Fruit fly (Drosophila melanogaster) whole organism, embryonic: ENCODE data around the gene CG6901.

ENCODE experiments used
- Abd-B ChIP-seq: fragments of 200-800 bp; sonication (Bioruptor generic); optimal IDR thresholded peaks from 2 replicates; lab custom pipeline; 2018; ENCODE audit warnings: missing biosample characterization, mild to moderate bottlenecking, missing genetic modification characterization, moderate library complexity
- Aef1 ChIP-seq: fragments of 200-800 bp; sonication (Bioruptor generic); IDR thresholded peaks from 3 replicates; pipeline ENCODE4 v1.3.6; 2022; ENCODE audit warnings: missing biosample characterization, missing genetic modification characterization
- CG10366 ChIP-seq: fragments of 200-800 bp; sonication (Bioruptor generic); IDR thresholded peaks from 2 replicates; pipeline ENCODE4 v1.3.6; 2022; ENCODE audit warnings: missing biosample characterization, missing genetic modification characterization
- CG12744 ChIP-seq: fragments of 200-800 bp; sonication (Bioruptor generic); optimal IDR thresholded peaks from 2 replicates; lab custom pipeline; 2016; ENCODE audit warnings: missing biosample characterization, missing genetic modification characterization
- CG12942 ChIP-seq: fragments of 200-800 bp; sonication (Bioruptor generic); optimal IDR thresholded peaks from 3 replicates; lab custom pipeline; 2016; ENCODE audit warnings: missing biosample characterization, missing genetic modification characterization
- CG1529 ChIP-seq: fragments of 200-800 bp; sonication (Bioruptor generic); optimal IDR thresholded peaks from 3 replicates; lab custom pipeline; 2018; ENCODE audit warnings: missing biosample characterization, missing genetic modification characterization
- CG16813 ChIP-seq: fragments of 200-800 bp; sonication (Bioruptor generic); IDR thresholded peaks from 3 replicates; pipeline ENCODE4 v1.3.6; 2022; ENCODE audit warnings: missing biosample characterization, missing genetic modification characterization; ENCODE audit not compliant: partially characterized antibody
- CG16863 ChIP-seq: fragments of 200-800 bp; sonication (Bioruptor generic); optimal IDR thresholded peaks from 3 replicates; lab custom pipeline; 2016; ENCODE audit warnings: missing biosample characterization, missing genetic modification characterization
- CG17385 ChIP-seq: fragments of 200-800 bp; sonication (Bioruptor generic); optimal IDR thresholded peaks from 3 replicates; lab custom pipeline; 2018; ENCODE audit warnings: missing biosample characterization, mild to moderate bottlenecking, missing genetic modification characterization
- CG18262 ChIP-seq: fragments of 200-800 bp; optimal IDR thresholded peaks from 3 replicates; lab custom pipeline; 2019; ENCODE audit warnings: missing biosample characterization, mild to moderate bottlenecking, missing genetic modification characterization, moderate library complexity
- CG18476 ChIP-seq: fragments of 200-800 bp; sonication (Bioruptor generic); optimal IDR thresholded peaks from 2 replicates; lab custom pipeline; 2016; ENCODE audit warnings: missing biosample characterization, mild to moderate bottlenecking, missing genetic modification characterization
- CG2889 ChIP-seq: fragments of 200-800 bp; sonication (Bioruptor generic); IDR thresholded peaks from 3 replicates; pipeline ENCODE4 v1.3.6; 2022; ENCODE audit warnings: missing biosample characterization, missing genetic modification characterization
- CG30403 ChIP-seq: fragments of 200-800 bp; sonication (Bioruptor generic); optimal IDR thresholded peaks from 3 replicates; lab custom pipeline; 2016; ENCODE audit warnings: missing biosample characterization, missing genetic modification characterization
- CG3281 ChIP-seq: fragments of 200-800 bp; sonication (Bioruptor generic); optimal IDR thresholded peaks from 3 replicates; lab custom pipeline; 2017; ENCODE audit warnings: missing biosample characterization, mild to moderate bottlenecking, missing genetic modification characterization
- CG4328 ChIP-seq: fragments of 200-800 bp; sonication (Bioruptor generic); optimal IDR thresholded peaks from 3 replicates; lab custom pipeline; 2017; ENCODE audit warnings: missing biosample characterization, missing genetic modification reagents, missing genetic modification characterization
- CG4730 ChIP-seq: fragments of 200-800 bp; sonication (Bioruptor generic); IDR thresholded peaks from 2 replicates; pipeline ENCODE4 v1.3.6; 2022; ENCODE audit warnings: missing biosample characterization, missing genetic modification characterization
- CG5953 ChIP-seq: fragments of 200-800 bp; sonication (Bioruptor generic); IDR thresholded peaks from 2 replicates; pipeline ENCODE4 v1.3.6; 2022; ENCODE audit warnings: missing biosample characterization, missing genetic modification characterization
- CG6654 ChIP-seq: fragments of 200-800 bp; sonication (Bioruptor generic); optimal IDR thresholded peaks from 2 replicates; lab custom pipeline; 2017; ENCODE audit warnings: missing biosample characterization, mild to moderate bottlenecking, missing genetic modification characterization
- CG8924 ChIP-seq: fragments of 200-800 bp; optimal IDR thresholded peaks from 3 replicates; lab custom pipeline; 2019; ENCODE audit warnings: missing biosample characterization, mild to moderate bottlenecking, missing genetic modification characterization, moderate library complexity
- Chrac-16 ChIP-seq: fragments of 200-800 bp; sonication (Bioruptor generic); optimal IDR thresholded peaks from 3 replicates; lab custom pipeline; 2016; ENCODE audit warnings: missing biosample characterization, missing genetic modification characterization
- Dip2 ChIP-seq: fragments of 200-800 bp; sonication (Bioruptor generic); IDR thresholded peaks from 2 replicates; pipeline ENCODE4 v1.3.6; 2022; ENCODE audit warnings: missing biosample characterization, missing genetic modification characterization
- Med ChIP-seq: fragments of 200-800 bp; sonication (Bioruptor generic); peaks from one replicate; lab custom pipeline; 2016; ENCODE audit warnings: missing biosample characterization, missing genetic modification characterization, mild to moderate bottlenecking, inconsistent platforms, moderate library complexity
- Opbp ChIP-seq: fragments of 200-800 bp; sonication (Bioruptor generic); IDR thresholded peaks from 3 replicates; pipeline ENCODE4 v1.3.6; 2022; ENCODE audit warnings: missing biosample characterization, missing genetic modification characterization; ENCODE audit not compliant: partially characterized antibody
- Pdp1 ChIP-seq, 2 experiments: fragments of 200-800 bp; sonication (Bioruptor generic); optimal IDR thresholded peaks; 3 replicates each; lab custom pipeline; 2016; ENCODE audit warnings: missing biosample characterization in 2 of 2, missing genetic modification characterization in 2 of 2, mild to moderate bottlenecking in 1 of 2, moderate library complexity in 1 of 2
- Stat92E ChIP-seq, 3 experiments: fragments of >200 bp in 2 of 3; fragments of 200-800 bp in 1 of 3; sonication (Bioruptor generic) in 1 of 3; optimal IDR thresholded peaks; 2 replicates each; lab custom pipeline; 2017 to 2019; ENCODE audit warnings: missing biosample characterization in 3 of 3, missing genetic modification characterization in 3 of 3, mild to moderate bottlenecking in 1 of 3, moderate library complexity in 1 of 3
- YL-1 ChIP-seq: fragments of 200-800 bp; sonication (Bioruptor generic); optimal IDR thresholded peaks from 3 replicates; lab custom pipeline; 2017; ENCODE audit warnings: missing biosample characterization, mild to moderate bottlenecking, missing genetic modification characterization
- ac ChIP-seq: fragments of 200-800 bp; sonication (Bioruptor generic); optimal IDR thresholded peaks from 3 replicates; lab custom pipeline; 2017; ENCODE audit warnings: missing biosample characterization, mild to moderate bottlenecking, missing genetic modification characterization
- al ChIP-seq: fragments of 200-800 bp; sonication (Bioruptor generic); IDR thresholded peaks from 2 replicates; pipeline ENCODE4 v1.3.6; 2022; ENCODE audit warnings: missing biosample characterization, missing genetic modification characterization
- cato ChIP-seq: fragments of 200-800 bp; sonication (Bioruptor generic); optimal IDR thresholded peaks from 2 replicates; lab custom pipeline; 2016; ENCODE audit warnings: missing biosample characterization, missing genetic modification characterization, borderline replicate concordance
- chif ChIP-seq, 2 experiments: fragments of 200-800 bp; sonication (Bioruptor generic); optimal IDR thresholded peaks; 3 replicates each; lab custom pipeline; 2016; ENCODE audit warnings: missing biosample characterization in 2 of 2, missing genetic modification characterization in 2 of 2
- corto ChIP-seq: fragments of 200-800 bp; sonication (Bioruptor generic); optimal IDR thresholded peaks from 2 replicates; lab custom pipeline; 2016; ENCODE audit warnings: missing biosample characterization, mild to moderate bottlenecking, missing genetic modification characterization, moderate library complexity
- disco-r ChIP-seq: fragments of 200-800 bp; sonication (Bioruptor generic); optimal IDR thresholded peaks from 2 replicates; lab custom pipeline; 2016; ENCODE audit warnings: missing biosample characterization, missing genetic modification characterization
- dm ChIP-seq: fragments of 200-800 bp; sonication (Bioruptor generic); optimal IDR thresholded peaks from 3 replicates; lab custom pipeline; 2016; ENCODE audit warnings: missing biosample characterization, missing genetic modification characterization
- dmrt11E ChIP-seq: fragments of 200-800 bp; sonication (Bioruptor generic); optimal IDR thresholded peaks from 3 replicates; lab custom pipeline; 2018; ENCODE audit warnings: missing biosample characterization, mild to moderate bottlenecking, missing genetic modification characterization, moderate library complexity
- en ChIP-seq: fragments of 200-800 bp; sonication (Bioruptor generic); optimal IDR thresholded peaks from 2 replicates; lab custom pipeline; 2016; ENCODE audit warnings: missing biosample characterization, missing genetic modification characterization
- gfzf ChIP-seq: fragments of 200-800 bp; sonication (Bioruptor generic); optimal IDR thresholded peaks from 2 replicates; lab custom pipeline; 2016; ENCODE audit warnings: missing biosample characterization, mild to moderate bottlenecking, missing genetic modification characterization, moderate library complexity
- ind ChIP-seq: fragments of 200-800 bp; sonication (Bioruptor generic); optimal IDR thresholded peaks from 3 replicates; lab custom pipeline; 2016; ENCODE audit warnings: missing biosample characterization, missing genetic modification characterization
- jumu ChIP-seq: fragments of 200-800 bp; sonication (Bioruptor generic); optimal IDR thresholded peaks from 3 replicates; lab custom pipeline; 2016; ENCODE audit warnings: missing biosample characterization, missing genetic modification characterization
- ken ChIP-seq: fragments of 200-800 bp; sonication (Bioruptor generic); IDR thresholded peaks from 3 replicates; pipeline ENCODE4 v1.3.6; 2022; ENCODE audit warnings: missing biosample characterization, missing genetic modification characterization
- lmd ChIP-seq: fragments of 200-800 bp; sonication (Bioruptor generic); IDR thresholded peaks from 2 replicates; pipeline ENCODE4 v1.3.6; 2022; ENCODE audit warnings: missing biosample characterization, missing genetic modification characterization
- nerfin-1 ChIP-seq: fragments of 200-800 bp; sonication (Bioruptor generic); optimal IDR thresholded peaks from 3 replicates; lab custom pipeline; 2019; ENCODE audit warnings: missing biosample characterization, mild to moderate bottlenecking, missing genetic modification characterization, moderate library complexity
- p53 ChIP-seq: fragments of 200-800 bp; sonication (Bioruptor generic); optimal IDR thresholded peaks from 2 replicates; lab custom pipeline; 2016; ENCODE audit warnings: missing biosample characterization, missing genetic modification characterization
- peb ChIP-seq: fragments of 200-800 bp; sonication (Bioruptor generic); IDR thresholded peaks from 2 replicates; pipeline ENCODE4 v1.3.6; 2022; ENCODE audit warnings: missing biosample characterization, missing genetic modification characterization
- pnt ChIP-seq: fragments of 200-800 bp; sonication (Bioruptor generic); optimal IDR thresholded peaks from 3 replicates; lab custom pipeline; 2016; ENCODE audit warnings: missing biosample characterization, missing genetic modification characterization
- pros ChIP-seq: fragments of 200-800 bp; sonication (Bioruptor generic); optimal IDR thresholded peaks from 3 replicates; lab custom pipeline; 2019; ENCODE audit warnings: missing biosample characterization, mild to moderate bottlenecking, missing genetic modification characterization, moderate library complexity
- schlank ChIP-seq: fragments of 200-800 bp; sonication (Bioruptor generic); optimal IDR thresholded peaks from 2 replicates; lab custom pipeline; 2018; ENCODE audit warnings: missing biosample characterization, mild to moderate bottlenecking, missing genetic modification characterization
- ssp ChIP-seq: fragments of 200-800 bp; sonication (Bioruptor generic); IDR thresholded peaks from 2 replicates; pipeline ENCODE4 v1.3.6; 2022; ENCODE audit warnings: missing biosample characterization, missing genetic modification characterization
- sug ChIP-seq: fragments of 200-800 bp; optimal IDR thresholded peaks from 2 replicates; lab custom pipeline; 2019; ENCODE audit warnings: missing biosample characterization, mild to moderate bottlenecking, missing genetic modification characterization, moderate library complexity
- tap ChIP-seq: fragments of 200-800 bp; optimal IDR thresholded peaks from 3 replicates; lab custom pipeline; 2019; ENCODE audit warnings: missing biosample characterization, mild to moderate bottlenecking, missing genetic modification characterization, moderate library complexity
- toy ChIP-seq: fragments of 200-800 bp; sonication (Bioruptor generic); IDR thresholded peaks from 2 replicates; pipeline ENCODE4 v1.3.6; 2022; ENCODE audit warnings: missing biosample characterization, missing genetic modification characterization
- zf30C ChIP-seq: fragments of 200-800 bp; sonication (Bioruptor generic); optimal IDR thresholded peaks from 3 replicates; lab custom pipeline; 2018; ENCODE audit warnings: missing biosample characterization, mild to moderate bottlenecking, missing genetic modification characterization

Gene CG6901

DNA sequence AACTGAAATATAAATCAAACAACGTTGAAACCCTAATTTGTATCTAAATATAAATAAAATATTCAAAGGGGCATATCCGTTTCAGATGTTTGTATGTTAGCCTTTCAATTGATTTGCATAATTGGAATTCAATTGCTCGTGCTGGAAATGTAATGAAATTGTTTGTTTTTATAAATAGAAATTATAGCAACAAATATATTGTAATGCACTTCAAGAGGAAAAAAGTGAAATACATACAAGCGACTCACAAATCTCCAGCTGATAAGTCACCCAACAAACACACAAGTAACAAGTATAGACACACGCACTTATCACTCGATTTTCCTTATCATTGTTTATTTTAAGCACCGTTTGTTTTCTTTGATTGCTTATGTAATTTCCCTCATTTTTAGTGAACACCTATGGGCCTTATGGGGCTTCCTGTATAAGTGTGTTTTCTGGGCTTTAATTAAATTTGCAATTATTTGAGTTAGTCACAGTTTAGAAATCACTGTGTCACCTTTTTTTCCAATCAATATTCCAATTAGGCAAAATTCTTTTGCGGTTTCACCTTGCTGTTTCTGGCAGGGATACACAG, 37.5 kb upstream of the CG6901 start (continued):
- TF ChIP-seq Med (GFP tag; lab: Kevin White, UChicago) (peak; percentile 27), CG3281 (GFP tag; lab: Kevin White, UChicago) (peak; percentile 24), en (no peak), disco-r (GFP tag; lab: Kevin White, UChicago) (no peak), Stat92E (GFP tag; optimal IDR thresholded peaks at IDR 0.05; lab: Kevin White, UChicago) (no peak), CG12744 (no peak), pnt (GFP tag; lab: Kevin White, UChicago) (no peak), Aef1 (GFP tag; lab: Robert Waterston, UW) (no peak), CG1529 (GFP tag; lab: Kevin White, UChicago) (peak; percentile 22), Chrac-16 (no peak), sug (tag; lab: Kevin White, UChicago) (peak; percentile 48), ssp (GFP tag; lab: Robert Waterston, UW) (no peak), zf30C (GFP tag; lab: Kevin White, UChicago) (no peak), CG8924 (tag; lab: Kevin White, UChicago) (no peak), toy (GFP tag; lab: Robert Waterston, UW) (no peak), dmrt11E (tag; lab: Kevin White, UChicago) (peak; percentile 4), lmd (GFP tag; lab: Robert Waterston, UW) (no peak), jumu (GFP tag; lab: Kevin White, UChicago) (no peak), YL-1 (no peak), peb (no peak), CG10366 (GFP tag; lab: Robert Waterston, UW) (no peak), cato (no peak), pros (GFP tag; lab: Kevin White, UChicago) (no peak), ind (GFP tag; lab: Kevin White, UChicago) (no peak), p53 (no peak), al (no peak), dm (GFP tag; lab: Kevin White, UChicago) (no peak), CG18476 (GFP tag; lab: Kevin White, UChicago) (no peak), CG30403 (no peak), schlank (tag; lab: Kevin White, UChicago) (no peak), Pdp1 (GFP tag; optimal IDR thresholded peaks at IDR 0.05; lab: Kevin White, UChicago) (peak in 1 of 2 experiments; percentile 95), gfzf (no peak), tap (tag; lab: Kevin White, UChicago) (peak; percentile 3), Opbp (GFP tag; lab: Robert Waterston, UW) (no peak), nerfin-1 (tag; lab: Kevin White, UChicago) (no peak), Dip2 (GFP tag; lab: Robert Waterston, UW) (no peak), CG16863 (GFP tag; lab: Kevin White, UChicago) (no peak), ac (GFP tag; lab: Kevin White, UChicago) (no peak), corto (GFP tag; lab: Kevin White, UChicago) (no peak), CG16813 (GFP tag; lab: Robert Waterston, UW) (no peak), CG6654 (GFP tag; lab: Kevin White, UChicago) (peak; percentile 45), CG18262 (tag; lab: Kevin White, UChicago) (peak; percentile 6), CG4328 (GFP tag; lab: Kevin White, UChicago) (no peak), CG2889 (no peak), CG12942 (GFP tag; lab: Kevin White, UChicago) (no peak), Abd-B (GFP tag; lab: Kevin White, UChicago) (no peak), CG4730 (GFP tag; lab: Robert Waterston, UW) (no peak), CG5953 (GFP tag; lab: Robert Waterston, UW) (no peak), chif (GFP tag; optimal IDR thresholded peaks at IDR 0.05; lab: Kevin White, UChicago) (no peak), ken (GFP tag; lab: Robert Waterston, UW) (no peak), CG17385 (GFP tag; lab: Kevin White, UChicago) (no peak)
